Worm (Caenorhabditis elegans) whole organism, L3 larva: ENCODE measurements around the gene rpn-1.

Experiments used
- ama-1 ChIP-seq: fragments of 150-350 bp; optimal IDR thresholded peaks from 2 replicates; lab custom pipeline; 2018
- pqm-1 ChIP-seq: fragments of 150-350 bp; optimal IDR thresholded peaks from 2 replicates; lab custom pipeline; 2017; ENCODE audit warnings: missing biosample characterization, missing genetic modification characterization, inconsistent platforms

ce11 chrIV:6959483-6959882, 49.8 kb upstream of the rpn-1 start:
- TF ChIP-seq ama-1 (lab: Kevin White, UChicago) (no peak), pqm-1 (no peak)
